Worm (Caenorhabditis elegans) whole organism, L2 larva: Measurements from ENCODE around the gene sru-37.

Experiments
- F13H6.1 ChIP-seq: sonication (generic microtip); optimal IDR thresholded peaks from 2 replicates; lab custom pipeline; 2016; ENCODE audit warnings: missing genetic modification characterization, missing compliant biosample characterization
- ZK546.5 ChIP-seq: sonication (generic microtip); optimal IDR thresholded peaks from 2 replicates; lab custom pipeline; 2017; ENCODE audit warnings: missing biosample characterization, missing genetic modification characterization
- aly-2 ChIP-seq: fragments of 150-350 bp; optimal IDR thresholded peaks from 2 replicates; lab custom pipeline; 2014; ENCODE audit warnings: missing biosample characterization, missing genetic modification characterization
- ama-1 ChIP-seq: fragments of 150-350 bp; optimal IDR thresholded peaks from 2 replicates; lab custom pipeline; 2018; ENCODE audit warnings: inconsistent platforms
- blmp-1 ChIP-seq: sonication (generic microtip); optimal IDR thresholded peaks from 2 replicates; lab custom pipeline; 2017; ENCODE audit warnings: missing genetic modification characterization, mild to moderate bottlenecking, missing compliant biosample characterization, antibody characterized with exemption, moderate library complexity; ENCODE audit not compliant: insufficient read depth
- ceh-16 ChIP-seq: fragments of 150-350 bp; optimal IDR thresholded peaks from 2 replicates; lab custom pipeline; 2014; ENCODE audit warnings: missing biosample characterization, missing genetic modification characterization
- ceh-82 ChIP-seq: fragments of 150-350 bp; optimal IDR thresholded peaks from 2 replicates; lab custom pipeline; 2014; ENCODE audit warnings: missing biosample characterization, missing genetic modification characterization
- crh-2 ChIP-seq: sonication (generic microtip); optimal IDR thresholded peaks from 2 replicates; lab custom pipeline; 2017; ENCODE audit warnings: missing biosample characterization, missing genetic modification characterization
- dmd-4 ChIP-seq: sonication (generic microtip); optimal IDR thresholded peaks from 2 replicates; lab custom pipeline; 2017; ENCODE audit warnings: missing biosample characterization, missing genetic modification characterization
- egl-27 ChIP-seq: sonication (generic microtip); optimal IDR thresholded peaks from 3 replicates; lab custom pipeline; 2017; ENCODE audit warnings: missing biosample characterization, missing genetic modification reagents, missing genetic modification characterization
- elt-1 ChIP-seq: fragments of 150-350 bp; optimal IDR thresholded peaks from 2 replicates; lab custom pipeline; 2014; ENCODE audit warnings: missing biosample characterization, missing genetic modification characterization
- elt-3 ChIP-seq: sonication (generic microtip); optimal IDR thresholded peaks from 2 replicates; lab custom pipeline; 2017; ENCODE audit warnings: missing biosample characterization, missing genetic modification characterization
- fos-1 ChIP-seq: fragments of 150-350 bp; optimal IDR thresholded peaks from 2 replicates; lab custom pipeline; 2014; ENCODE audit warnings: missing biosample characterization, missing genetic modification characterization
- lin-11 ChIP-seq: fragments of 150-350 bp; sonication (generic microtip); optimal IDR thresholded peaks from 2 replicates; lab custom pipeline; 2014; ENCODE audit warnings: missing biosample characterization, missing genetic modification characterization, inconsistent platforms, mixed read lengths
- lin-13 ChIP-seq: fragments of 150-350 bp; optimal IDR thresholded peaks from 2 replicates; lab custom pipeline; 2014; ENCODE audit warnings: missing biosample characterization, missing genetic modification reagents, missing genetic modification characterization
- lin-39 ChIP-seq: fragments of 150-350 bp; optimal IDR thresholded peaks from 2 replicates; lab custom pipeline; 2014; ENCODE audit warnings: missing biosample characterization, missing genetic modification reagents, missing genetic modification characterization
- mbf-1 ChIP-seq: sonication (generic microtip); optimal IDR thresholded peaks from 2 replicates; lab custom pipeline; 2017; ENCODE audit warnings: missing biosample characterization, missing genetic modification characterization
- mdl-1 ChIP-seq, 2 experiments: fragments of 150-350 bp in 1 of 2; sonication (generic microtip) in 1 of 2; optimal IDR thresholded peaks; 2 replicates each; lab custom pipeline; 2017; ENCODE audit warnings: missing biosample characterization in 2 of 2, missing genetic modification characterization in 2 of 2
- nhr-10 ChIP-seq: sonication (generic microtip); optimal IDR thresholded peaks from 2 replicates; lab custom pipeline; 2017; ENCODE audit warnings: missing biosample characterization, missing genetic modification characterization
- nhr-11 ChIP-seq: fragments of 150-350 bp; optimal IDR thresholded peaks from 2 replicates; lab custom pipeline; 2014; ENCODE audit warnings: missing biosample characterization, missing genetic modification characterization
- nhr-12 ChIP-seq: fragments of 150-350 bp; optimal IDR thresholded peaks from 2 replicates; lab custom pipeline; 2014; ENCODE audit warnings: missing biosample characterization, missing genetic modification characterization
- nhr-21 ChIP-seq: fragments of 150-350 bp; optimal IDR thresholded peaks from 2 replicates; lab custom pipeline; 2014; ENCODE audit warnings: missing biosample characterization, missing genetic modification characterization
- nhr-23 ChIP-seq: fragments of 150-350 bp; optimal IDR thresholded peaks from 2 replicates; lab custom pipeline; 2014; ENCODE audit warnings: missing biosample characterization, missing genetic modification reagents, missing genetic modification characterization
- nhr-6 ChIP-seq: fragments of 150-350 bp; optimal IDR thresholded peaks from 2 replicates; lab custom pipeline; 2014; ENCODE audit warnings: missing biosample characterization, missing genetic modification characterization
- peb-1 ChIP-seq: fragments of 150-350 bp; optimal IDR thresholded peaks from 2 replicates; lab custom pipeline; 2014; ENCODE audit warnings: missing biosample characterization, missing genetic modification characterization
- sem-4 ChIP-seq: fragments of 150-350 bp; optimal IDR thresholded peaks from 2 replicates; lab custom pipeline; 2014; ENCODE audit warnings: missing biosample characterization, missing genetic modification reagents, missing genetic modification characterization
- sma-3 ChIP-seq: sonication (generic microtip); optimal IDR thresholded peaks from 2 replicates; lab custom pipeline; 2016; ENCODE audit warnings: missing genetic modification reagents, missing genetic modification characterization, missing compliant biosample characterization
- sma-9 ChIP-seq, 2 experiments: fragments of 150-350 bp in 1 of 2; sonication (generic microtip) in 1 of 2; optimal IDR thresholded peaks; 2 replicates each; lab custom pipeline; 2014 to 2016; ENCODE audit warnings: missing genetic modification characterization in 2 of 2, mild to moderate bottlenecking in 1 of 2, missing biosample characterization in 1 of 2, missing compliant biosample characterization in 1 of 2, missing genetic modification reagents in 1 of 2, moderate library complexity in 1 of 2
- snpc-4 ChIP-seq: fragments of 150-350 bp; optimal IDR thresholded peaks from 2 replicates; lab custom pipeline; 2014; ENCODE audit warnings: missing biosample characterization, missing genetic modification characterization
- unc-39 ChIP-seq: fragments of 150-350 bp; optimal IDR thresholded peaks from 2 replicates; lab custom pipeline; 2014; ENCODE audit warnings: missing biosample characterization, missing genetic modification characterization
- unc-55 ChIP-seq: fragments of 150-350 bp; sonication (generic microtip); optimal IDR thresholded peaks from 3 replicates; lab custom pipeline; 2014; ENCODE audit warnings: missing biosample characterization, missing genetic modification reagents, missing genetic modification characterization
- unc-62 ChIP-seq: fragments of 150-350 bp; optimal IDR thresholded peaks from 2 replicates; lab custom pipeline; 2014; ENCODE audit warnings: missing biosample characterization, missing genetic modification reagents, missing genetic modification characterization
- zag-1 ChIP-seq: fragments of 150-350 bp; optimal IDR thresholded peaks from 2 replicates; lab custom pipeline; 2014; ENCODE audit warnings: missing biosample characterization, missing genetic modification characterization
- ztf-4 ChIP-seq: fragments of 150-350 bp; optimal IDR thresholded peaks from 2 replicates; lab custom pipeline; 2014; ENCODE audit warnings: missing biosample characterization, missing genetic modification characterization

Gene sru-37

DNA sequence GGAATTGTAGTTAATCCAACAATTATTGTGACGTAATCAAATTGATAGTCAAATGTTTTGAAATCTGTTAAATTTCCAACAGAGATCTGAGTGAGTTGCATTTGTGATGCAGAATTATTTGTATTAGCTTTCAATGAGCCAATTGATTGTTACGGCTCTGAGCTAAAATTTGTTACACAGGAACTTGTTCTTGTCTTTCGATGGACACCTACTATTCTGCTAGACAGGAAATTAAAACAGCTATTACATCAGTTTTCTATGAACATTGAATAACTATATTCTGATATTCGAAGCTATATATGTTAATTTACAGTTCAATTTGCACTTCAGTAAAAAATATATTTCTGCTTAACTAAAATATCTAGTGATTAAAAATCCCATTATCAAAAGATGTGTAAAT, 28.6 kb downstream of the sru-37 start, which contains the start of gene sru-40:
Gene sru-40 (minus strand): TSS at position 101 of the 400 bp plus-strand sequence.
- TF ChIP-seq lin-13 (GFP tag; lab: Kevin White, UChicago): no peak
- TF ChIP-seq unc-62: no peak

DNA sequence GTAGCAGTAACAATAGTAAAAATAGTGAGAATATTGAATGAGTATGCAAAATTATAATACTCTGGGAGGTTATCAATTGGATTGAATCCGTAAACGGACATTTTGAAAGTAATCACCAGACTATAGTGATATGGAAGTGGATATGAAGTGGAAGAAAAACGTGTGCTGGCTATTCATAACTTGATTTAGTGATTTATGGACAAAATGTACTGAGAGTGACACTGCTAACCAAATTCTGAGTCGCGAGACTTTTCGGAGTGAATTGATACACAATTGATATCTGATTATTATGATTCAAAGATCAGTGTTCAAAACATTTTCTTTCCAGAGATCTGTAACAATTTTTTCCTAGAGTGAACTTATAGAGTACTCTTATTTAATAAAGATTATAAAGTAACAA, 30.7 kb downstream of the sru-37 start, which contains the start of gene sru-38:
Gene sru-38 (minus strand): TSS at position 101 of the 400 bp plus-strand sequence.
- no peak for TF ChIP-seq unc-39 (tag; lab: Kevin White, UChicago)
- TF ChIP-seq nhr-21 (tag; lab: Kevin White, UChicago): no peak
- TF ChIP-seq ama-1 (lab: Kevin White, UChicago): no peak

DNA sequence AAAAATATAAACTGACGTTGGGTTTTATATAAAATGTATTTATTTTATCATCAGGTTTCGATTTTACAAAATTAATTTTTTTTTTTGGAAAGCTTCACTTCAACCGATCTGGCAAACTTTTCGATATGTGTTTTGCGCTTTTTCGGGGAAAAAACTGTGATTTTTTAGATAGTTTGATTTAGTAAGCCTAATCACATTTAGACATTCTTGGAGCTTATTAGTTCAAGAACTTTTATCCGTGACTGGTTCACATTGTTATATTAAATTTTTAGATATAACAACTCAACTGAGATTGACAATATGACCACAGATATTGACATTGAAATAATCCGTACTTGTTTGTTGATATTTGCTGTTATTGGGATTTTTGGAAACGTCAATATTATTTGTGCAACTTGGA, 32.4 kb downstream of the sru-37 start, which contains the start of gene srsx-21:
Gene srsx-21 (plus strand): TSS at position 301 of the 400 bp plus-strand sequence.
- TF ChIP-seq unc-55 (GFP tag; lab: Kevin White, UChicago) (no peak), ztf-4 (tag; lab: Kevin White, UChicago) (no peak), fos-1 (tag; lab: Kevin White, UChicago) (no peak), mbf-1 (tag; lab: Kevin White, UChicago) (no peak), nhr-12 (tag; lab: Kevin White, UChicago) (no peak), elt-1 (tag; lab: Kevin White, UChicago) (no peak), peb-1 (tag; lab: Kevin White, UChicago) (no peak), nhr-6 (tag; lab: Kevin White, UChicago) (no peak)

DNA sequence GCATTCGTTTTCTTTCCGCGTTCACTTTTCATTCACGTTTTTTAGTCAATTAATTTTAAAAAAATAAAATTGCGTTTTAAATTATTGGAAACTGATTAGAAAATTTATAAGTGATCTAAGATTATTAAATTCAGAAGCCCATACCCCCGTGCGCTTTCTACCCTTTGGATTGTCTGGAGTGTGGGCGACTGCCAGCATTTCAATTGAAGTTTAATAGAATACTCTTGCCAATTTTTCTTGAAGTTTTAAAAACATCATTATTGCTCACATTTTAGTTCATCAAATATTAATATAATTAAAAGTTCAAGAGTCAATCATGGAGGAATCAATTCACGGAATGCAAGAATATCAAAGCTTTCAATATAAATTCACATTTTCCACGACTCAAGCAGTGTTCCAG, 36.1 kb downstream of the sru-37 start, which contains the start of gene sru-36:
Gene sru-36 (plus strand): TSS at position 301 of the 400 bp plus-strand sequence.
- TF ChIP-seq lin-39 (tag; lab: Kevin White, UChicago): no peak
- no peak for TF ChIP-seq zag-1 (tag; lab: Kevin White, UChicago)
- no peak for TF ChIP-seq peb-1 (tag; lab: Kevin White, UChicago)
- no peak for TF ChIP-seq snpc-4 (tag; lab: Kevin White, UChicago)
- no peak for TF ChIP-seq lin-13 (GFP tag; lab: Kevin White, UChicago)
- TF ChIP-seq ztf-4 (tag; lab: Kevin White, UChicago): no peak
- no peak for TF ChIP-seq unc-55 (GFP tag; lab: Kevin White, UChicago)
- TF ChIP-seq aly-2 (tag; lab: Kevin White, UChicago): no peak
- TF ChIP-seq blmp-1: no peak
- TF ChIP-seq nhr-23 (tag; lab: Kevin White, UChicago): no peak
- no peak for TF ChIP-seq mdl-1 (tag; optimal IDR thresholded peaks at IDR 0.05; lab: Kevin White, UChicago)
- no peak for TF ChIP-seq elt-3 (tag; lab: Kevin White, UChicago)
- no peak for TF ChIP-seq ZK546.5
- no peak for TF ChIP-seq lin-11 (tag; lab: Kevin White, UChicago)
- TF ChIP-seq ceh-16 (tag; lab: Kevin White, UChicago): no peak
- no peak for TF ChIP-seq egl-27
- TF ChIP-seq ama-1 (lab: Kevin White, UChicago): no peak

DNA sequence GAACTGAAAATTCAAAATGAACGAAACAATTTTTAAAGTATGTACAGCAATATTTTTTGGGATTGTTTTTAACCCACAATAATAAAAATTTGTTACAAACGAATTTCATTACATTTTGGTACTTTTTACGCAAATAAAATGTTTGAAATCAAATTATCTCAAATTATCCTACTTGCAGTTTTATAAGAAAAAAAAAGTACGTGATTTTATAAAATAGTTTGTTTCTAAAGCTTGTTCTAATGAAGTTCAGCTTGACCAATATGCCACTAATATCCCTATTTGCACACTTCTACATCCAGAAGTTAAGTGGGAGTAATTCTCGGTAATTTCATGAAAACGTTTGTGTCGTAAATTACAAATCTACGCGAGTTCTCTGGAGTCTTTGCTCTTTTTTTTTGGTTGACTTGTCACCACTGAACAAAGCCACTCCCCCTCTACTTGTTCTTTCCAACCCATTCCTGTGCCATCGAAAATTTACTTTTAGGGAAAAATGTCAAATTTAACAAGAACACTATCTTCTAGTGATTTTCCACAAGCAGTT, 38.2 kb downstream of the sru-37 start, which contains the start of gene sru-8:
Gene sru-8 (plus strand): TSS at position 491 of the 541 bp plus-strand sequence.
- TF ChIP-seq ceh-82 (tag; lab: Kevin White, UChicago) (no peak), ama-1 (lab: Kevin White, UChicago) (no peak), F13H6.1 (no peak), dmd-4 (tag; lab: Kevin White, UChicago) (no peak), sem-4 (tag; lab: Kevin White, UChicago) (no peak), nhr-10 (tag; lab: Kevin White, UChicago) (no peak)

DNA sequence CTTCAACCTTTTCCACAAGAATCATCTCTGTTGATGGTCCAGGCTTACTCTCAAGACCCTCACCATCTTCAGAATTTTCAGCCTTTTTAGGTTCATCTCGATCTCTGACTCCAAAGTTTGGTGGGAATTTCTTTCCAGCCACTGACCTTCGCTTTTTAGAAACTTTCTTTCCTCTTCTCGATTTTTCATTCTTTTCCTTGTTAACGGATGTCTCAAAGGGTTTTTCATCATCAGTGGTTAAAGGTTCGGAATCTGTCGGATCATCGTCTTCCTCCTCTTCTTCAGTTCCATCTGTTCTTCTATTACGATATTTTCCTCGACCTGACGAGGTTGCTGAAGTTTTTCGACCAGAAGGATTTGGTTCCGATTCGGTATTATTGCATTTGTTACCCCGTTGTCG, 43.3 kb downstream of the sru-37 start:
- TF ChIP-seq peb-1 (tag; lab: Kevin White, UChicago) (no peak), crh-2 (tag; lab: Kevin White, UChicago) (no peak), elt-1 (tag; lab: Kevin White, UChicago) (no peak), sma-9 (GFP tag; optimal IDR thresholded peaks at IDR 0.05; lab: Kevin White, UChicago) (no peak), sma-9 (tag; optimal IDR thresholded peaks at IDR 0.05; lab: Kevin White, UChicago) (no peak), nhr-23 (tag; lab: Kevin White, UChicago) (no peak), nhr-11 (tag; lab: Kevin White, UChicago) (no peak), mdl-1 (tag; optimal IDR thresholded peaks at IDR 0.05; lab: Kevin White, UChicago) (no peak), sma-3 (GFP tag; lab: Kevin White, UChicago) (no peak), unc-39 (tag; lab: Kevin White, UChicago) (no peak)
